Worm (Caenorhabditis elegans) whole organism, dauer: Measurements from ENCODE around the gene F56C9.10.

Experiments used
- unc-62 ChIP-seq: sonication (generic microtip); optimal IDR thresholded peaks from 2 replicates; lab custom pipeline; 2017; ENCODE audit warnings: missing biosample characterization, missing genetic modification reagents, missing genetic modification characterization

The F56C9.10 gene

ce11 chrIII:7314927-7315547, 20.1 kb downstream of the F56C9.10 start, which contains the start of gene nspg-6:
TSS of gene nspg-6 (minus strand) at chrIII:7314977.
- no peak for TF ChIP-seq unc-62 (GFP tag; lab: Kevin White, UChicago)

ce11 chrIII:7314473-7314872, 20.6 kb downstream of the F56C9.10 start:
- TF ChIP-seq unc-62 (GFP tag; lab: Kevin White, UChicago) = no peak

ce11 chrIII:7310662-7311340, 24.3 kb downstream of the F56C9.10 start, which contains the start of the genes F56C9.6 and F56C9.3:
TSS of gene F56C9.6 (minus strand) at chrIII:7310773.
TSS of gene F56C9.3 (plus strand) at chrIII:7311290.
- no peak for TF ChIP-seq unc-62 (GFP tag; lab: Kevin White, UChicago)

ce11 chrIII:7308600-7309109, 26.5 kb downstream of the F56C9.10 start, which contains the start of gene acbp-4:
TSS of gene acbp-4 (minus strand) at chrIII:7309109.
- TF ChIP-seq unc-62 (GFP tag; lab: Kevin White, UChicago) = no peak

ce11 chrIII:7305649-7305977, 29.5 kb downstream of the F56C9.10 start:
- no peak for TF ChIP-seq unc-62 (GFP tag; lab: Kevin White, UChicago)

- no peak for TF ChIP-seq unc-62 (GFP tag; lab: Kevin White, UChicago)
Observed at ce11 chrIII:7304961-7305648, 30.0 kb downstream of the F56C9.10 start.

- TF ChIP-seq unc-62 (GFP tag; lab: Kevin White, UChicago) = no peak
Observed at ce11 chrIII:7301668-7302067, 33.4 kb downstream of the F56C9.10 start.

- no peak for TF ChIP-seq unc-62 (GFP tag; lab: Kevin White, UChicago)
Observed at ce11 chrIII:7300763-7301162, 34.4 kb downstream of the F56C9.10 start.

ce11 chrIII:7300169-7300568, 34.9 kb downstream of the F56C9.10 start:
- no peak for TF ChIP-seq unc-62 (GFP tag; lab: Kevin White, UChicago)

ce11 chrIII:7299466-7299865, 35.6 kb downstream of the F56C9.10 start, which contains the start of the genes B0361.14 and B0361.9:
TSS of gene B0361.14 (minus strand) at chrIII:7299531.
TSS of gene B0361.9 (minus strand) at chrIII:7299631.
- no peak for TF ChIP-seq unc-62 (GFP tag; lab: Kevin White, UChicago)

ce11 chrIII:7298045-7298444, 37.1 kb downstream of the F56C9.10 start:
- TF ChIP-seq unc-62 (GFP tag; lab: Kevin White, UChicago) = no peak

ce11 chrIII:7297045-7297680, 38.0 kb downstream of the F56C9.10 start:
- TF ChIP-seq unc-62 (GFP tag; lab: Kevin White, UChicago) = no peak

ce11 chrIII:7296092-7296668, 38.9 kb downstream of the F56C9.10 start:
- TF ChIP-seq unc-62 (GFP tag; lab: Kevin White, UChicago) = no peak

ce11 chrIII:7293075-7293684, 41.9 kb downstream of the F56C9.10 start, which contains the start of gene cwf-19L2:
TSS of gene cwf-19L2 (plus strand) at chrIII:7293634.
- TF ChIP-seq unc-62 (GFP tag; lab: Kevin White, UChicago) = no peak

- TF ChIP-seq unc-62 (GFP tag; lab: Kevin White, UChicago) = no peak
Observed at ce11 chrIII:7292569-7292968, 42.5 kb downstream of the F56C9.10 start.
